Fruit fly (Drosophila melanogaster): Measurements from ENCODE around the gene cas.

Gene cas

DNA sequence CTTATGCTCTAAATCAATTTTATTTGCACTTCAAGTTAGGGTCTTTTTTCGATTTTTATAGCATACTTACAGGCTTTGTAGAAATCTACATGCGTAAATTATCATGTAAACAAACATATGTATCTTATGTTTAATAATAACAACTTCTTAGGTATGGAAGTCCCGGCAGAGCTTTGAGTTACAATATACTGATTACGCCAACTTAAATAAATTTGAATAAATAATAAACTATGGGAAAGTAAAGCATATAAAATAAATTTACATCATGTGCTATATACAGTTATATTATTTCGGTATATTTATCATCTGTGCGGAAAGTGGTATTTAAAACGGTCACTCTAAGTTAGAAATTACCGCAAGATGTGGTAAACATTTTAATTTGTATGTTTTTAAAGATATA, 16.6 kb upstream of the cas start, which contains the start of gene CG1239 (continued):
- TF ChIP-seq gem (tag; optimal IDR thresholded peaks at IDR 0.05): no peak
- no peak for TF ChIP-seq btn (GFP tag; optimal IDR thresholded peaks at IDR 0.05)
- TF ChIP-seq danr (GFP tag; IDR thresholded peaks at IDR 0.05): no peak
- no peak for TF ChIP-seq CG14050 (GFP tag; IDR thresholded peaks at IDR 0.05)
- TF ChIP-seq CG30020 (tag; optimal IDR thresholded peaks at IDR 0.05): peak; percentile 63
- no peak for TF ChIP-seq CG11695 (GFP tag; IDR thresholded peaks at IDR 0.05)
- peak; percentile 50 for TF ChIP-seq CG12659 (GFP tag; optimal IDR thresholded peaks at IDR 0.05)
- TF ChIP-seq Scr (GFP tag; IDR thresholded peaks at IDR 0.05; ENCODE audit: partially characterized antibody): 0 out of 2 replicates have a peak, but pooled peaks have one; percentile 23
- 0 out of 2 replicates have a peak, but pooled peaks have one; percentile 20 for TF ChIP-seq Bgb (GFP tag; IDR thresholded peaks at IDR 0.05; ENCODE audit: partially characterized antibody)
- no peak for TF ChIP-seq cwo (GFP tag; optimal IDR thresholded peaks at IDR 0.05)
- no peak for TF ChIP-seq CG6854 (GFP tag; optimal IDR thresholded peaks at IDR 0.05)
- TF ChIP-seq trem (tag; optimal IDR thresholded peaks at IDR 0.05): peak; percentile 72
- TF ChIP-seq sens (GFP tag): peak; percentile 76
- TF ChIP-seq CG15601 (tag; optimal IDR thresholded peaks at IDR 0.05): peak; percentile 14
- peak; percentile 24 for TF ChIP-seq CG2116 (GFP tag; optimal IDR thresholded peaks at IDR 0.05)
- TF ChIP-seq CG7963 (GFP tag; IDR thresholded peaks at IDR 0.05; ENCODE audit: partially characterized antibody): no peak
- TF ChIP-seq amos (GFP tag; IDR thresholded peaks at IDR 0.05; ENCODE audit: partially characterized antibody): peak; percentile 45
- no peak for TF ChIP-seq Max (GFP tag; optimal IDR thresholded peaks at IDR 0.05)
- TF ChIP-seq stwl (tag; optimal IDR thresholded peaks at IDR 0.05): peak; percentile 34
- TF ChIP-seq pita (GFP tag; optimal IDR thresholded peaks at IDR 0.05): peak; percentile 18
- peak; percentile 41 for TF ChIP-seq HmgZ (tag; optimal IDR thresholded peaks at IDR 0.05)
- TF ChIP-seq CoRest (tag; optimal IDR thresholded peaks at IDR 0.05): peak; percentile 21
- TF ChIP-seq CG11456 (GFP tag; IDR thresholded peaks at IDR 0.05): no peak
- TF ChIP-seq CG14710 (tag; optimal IDR thresholded peaks at IDR 0.05): peak; percentile 60
- TF ChIP-seq CTCF (GFP tag; optimal IDR thresholded peaks at IDR 0.05): peak; percentile 73
- TF ChIP-seq Ptx1 (GFP tag; IDR thresholded peaks at IDR 0.05): no peak
- TF ChIP-seq luna (GFP tag; optimal IDR thresholded peaks at IDR 0.05): no peak
- peak; percentile 31 for TF ChIP-seq CG2712 (tag; optimal IDR thresholded peaks at IDR 0.05)
- peak; percentile 22 for TF ChIP-seq exex (tag; optimal IDR thresholded peaks at IDR 0.05)
- no peak for TF ChIP-seq CG10565 (GFP tag; optimal IDR thresholded peaks at IDR 0.05)
- 0 out of 3 replicates have a peak, but pooled peaks have one; percentile 27 for TF ChIP-seq CG16813 (GFP tag; IDR thresholded peaks at IDR 0.05; ENCODE audit: partially characterized antibody)
- TF ChIP-seq CG10366 (GFP tag; IDR thresholded peaks at IDR 0.05): no peak
- TF ChIP-seq CG17361 (GFP tag; IDR thresholded peaks at IDR 0.05): peak; percentile 42; the same call in 2 of the 3 replicates
- no peak for TF ChIP-seq corto (GFP tag; optimal IDR thresholded peaks at IDR 0.05)
- TF ChIP-seq pzg (GFP tag; optimal IDR thresholded peaks at IDR 0.05): peak; percentile 39
- peak; percentile 9 for TF ChIP-seq phol (tag; optimal IDR thresholded peaks at IDR 0.05)
- no peak for TF ChIP-seq Vsx1 (GFP tag; optimal IDR thresholded peaks at IDR 0.05)
- TF ChIP-seq MBD-R2 (GFP tag; IDR thresholded peaks at IDR 0.05): peak; percentile 50; the same call in 1 of the 2 replicates
- TF ChIP-seq CG9215 (GFP tag; IDR thresholded peaks at IDR 0.05): no peak
- peak; percentile 17 for TF ChIP-seq BEAF-32 (GFP tag; optimal IDR thresholded peaks at IDR 0.05)
- TF ChIP-seq gfzf (GFP tag; optimal IDR thresholded peaks at IDR 0.05): peak; percentile 60
- TF ChIP-seq Gug (GFP tag; IDR thresholded peaks at IDR 0.05): no peak

Measured in whole organism, embryonic.